Worm (Caenorhabditis elegans): ENCODE measurements around the gene cki-2.

Gene cki-2

ce11 chrII:7806872-7807271, 9.4 kb upstream of the cki-2 start (continued):
- peak in 2 of 6 experiments; percentile 23 to 28 for TF ChIP-seq elt-3 (tag; optimal IDR thresholded peaks at IDR 0.05)
- TF ChIP-seq pag-3 (tag; optimal IDR thresholded peaks at IDR 0.05; ENCODE audit: borderline replicate concordance, insufficient read depth): peak; percentile 28
- no peak for TF ChIP-seq mab-9 (GFP tag; IDR thresholded peaks at IDR 0.05)
- TF ChIP-seq snu-23 (GFP tag; optimal IDR thresholded peaks at IDR 0.05): peak; percentile 52
- peak; percentile 57 to 65 for TF ChIP-seq efl-1 (optimal IDR thresholded peaks at IDR 0.05)
- peak; percentile 75 to 97 for TF ChIP-seq efl-1 (GFP tag; optimal IDR thresholded peaks at IDR 0.05 in 1 of 2)
- TF ChIP-seq ceh-90 (tag; optimal IDR thresholded peaks at IDR 0.05): no peak
- peak; percentile 77 for TF ChIP-seq lin-14 (GFP tag; optimal IDR thresholded peaks at IDR 0.05)

ce11 chrII:7808153-7808552, 8.1 kb upstream of the cki-2 start:
- TF ChIP-seq ceh-90 (tag; optimal IDR thresholded peaks at IDR 0.05): no peak
- peak; percentile 24 for TF ChIP-seq nhr-20 (tag; optimal IDR thresholded peaks at IDR 0.05)
- TF ChIP-seq jun-1 (tag; optimal IDR thresholded peaks at IDR 0.05): no peak
- no peak for TF ChIP-seq elt-2 (tag; optimal IDR thresholded peaks at IDR 0.05)
- no peak for TF ChIP-seq fkh-8 (tag; optimal IDR thresholded peaks at IDR 0.05)
- peak; percentile 77 for TF ChIP-seq nhr-85 (tag)
- TF ChIP-seq lin-14 (GFP tag; optimal IDR thresholded peaks at IDR 0.05): peak; percentile 8
- TF ChIP-seq grh-1 (GFP tag; IDR thresholded peaks at IDR 0.05): peak; percentile 67
- no peak for TF ChIP-seq ces-1 (GFP tag; optimal IDR thresholded peaks at IDR 0.05)
- TF ChIP-seq blmp-1 (tag; optimal IDR thresholded peaks at IDR 0.05): peak; percentile 71
- no peak for TF ChIP-seq pqm-1 (tag; optimal IDR thresholded peaks at IDR 0.05)
- peak; percentile 18 for TF ChIP-seq rnt-1 (tag; optimal IDR thresholded peaks at IDR 0.05)
- TF ChIP-seq ceh-82 (tag; optimal IDR thresholded peaks at IDR 0.05): no peak
- no peak for TF ChIP-seq lin-13 (GFP tag; optimal IDR thresholded peaks at IDR 0.05)
- peak; percentile 28 for TF ChIP-seq snu-23 (GFP tag; optimal IDR thresholded peaks at IDR 0.05)
- TF ChIP-seq nhr-19 (GFP tag; conservative IDR thresholded peaks at IDR 0.05): no peak
- TF ChIP-seq isw-1 (GFP tag; IDR thresholded peaks at IDR 0.05): no peak
- TF ChIP-seq mef-2 (tag; optimal IDR thresholded peaks at IDR 0.05): no peak
- TF ChIP-seq efl-3 (GFP tag; optimal IDR thresholded peaks at IDR 0.05): no peak
- no peak for TF ChIP-seq ceh-88 (GFP tag; IDR thresholded peaks at IDR 0.05)
- no peak for TF ChIP-seq efl-1 (optimal IDR thresholded peaks at IDR 0.05)
- peak in 1 of 2 experiments; percentile 91 for TF ChIP-seq efl-1 (GFP tag; optimal IDR thresholded peaks at IDR 0.05 in 1 of 2)
- TF ChIP-seq snpc-4 (tag; optimal IDR thresholded peaks at IDR 0.05): no peak
- no peak for TF ChIP-seq ets-5 (GFP tag; IDR thresholded peaks at IDR 0.05)
- TF ChIP-seq tlp-1 (tag; optimal IDR thresholded peaks at IDR 0.05): no peak
- TF ChIP-seq nhr-71 (tag; optimal IDR thresholded peaks at IDR 0.05): peak; percentile 23
- peak; percentile 12 for TF ChIP-seq irx-1 (tag; optimal IDR thresholded peaks at IDR 0.05)
- TF ChIP-seq elt-3 (tag; optimal IDR thresholded peaks at IDR 0.05): peak in 1 of 6 experiments; percentile 24

ce11 chrII:7808950-7809349, 7.3 kb upstream of the cki-2 start:
- TF ChIP-seq irx-1 (tag; optimal IDR thresholded peaks at IDR 0.05) (peak; percentile 13), elt-2 (tag; optimal IDR thresholded peaks at IDR 0.05) (peak; percentile 94), elt-3 (tag; optimal IDR thresholded peaks at IDR 0.05) (peak in 1 of 6 experiments; percentile 4), nhr-90 (tag; optimal IDR thresholded peaks at IDR 0.05; ENCODE audit: poor library complexity) (peak; percentile 55), lin-35 (GFP tag; optimal IDR thresholded peaks at IDR 0.05) (peak in 1 of 2 experiments; percentile 61), pqm-1 (tag; optimal IDR thresholded peaks at IDR 0.05) (peak; percentile 38), ama-1 (optimal IDR thresholded peaks at IDR 0.05) (no peak), tlp-1 (tag; optimal IDR thresholded peaks at IDR 0.05) (peak; percentile 25), nhr-19 (GFP tag; conservative IDR thresholded peaks at IDR 0.05) (peak; percentile 58), blmp-1 (tag; optimal IDR thresholded peaks at IDR 0.05) (peak; percentile 57), lsy-2 (tag; optimal IDR thresholded peaks at IDR 0.05) (peak; percentile 17 to 20), nhr-71 (tag; optimal IDR thresholded peaks at IDR 0.05) (peak; percentile 70), nhr-12 (tag; optimal IDR thresholded peaks at IDR 0.05) (no peak), tbx-2 (tag; optimal IDR thresholded peaks at IDR 0.05) (peak; percentile 7), nhr-85 (tag) (peak; percentile 86), rnt-1 (tag; optimal IDR thresholded peaks at IDR 0.05) (peak; percentile 66), nhr-47 (tag; optimal IDR thresholded peaks at IDR 0.05) (peak; percentile 36), egl-27 (tag; optimal IDR thresholded peaks at IDR 0.05) (no peak), zip-4 (GFP tag; optimal IDR thresholded peaks at IDR 0.05) (no peak), ets-5 (GFP tag; IDR thresholded peaks at IDR 0.05) (no peak), lir-3 (tag; optimal IDR thresholded peaks at IDR 0.05; ENCODE audit: poor library complexity) (no peak), lin-13 (GFP tag; optimal IDR thresholded peaks at IDR 0.05) (no peak), efl-1 (optimal IDR thresholded peaks at IDR 0.05) (peak in 1 of 2 experiments; percentile 13), efl-1 (GFP tag; optimal IDR thresholded peaks at IDR 0.05 in 1 of 2) (peak in 1 of 2 experiments; percentile 94), sup-37 (GFP tag; optimal IDR thresholded peaks at IDR 0.05) (no peak), snu-23 (GFP tag; optimal IDR thresholded peaks at IDR 0.05) (peak; percentile 45), nhr-11 (tag; optimal IDR thresholded peaks at IDR 0.05) (no peak), swsn-7 (tag; optimal IDR thresholded peaks at IDR 0.05) (peak; percentile 40), mdl-1 (tag; optimal IDR thresholded peaks at IDR 0.05) (peak in 1 of 2 experiments; percentile 39), grh-1 (GFP tag; IDR thresholded peaks at IDR 0.05) (0 out of 2 replicates have a peak, but pooled peaks have one; percentile 6), lin-14 (GFP tag; optimal IDR thresholded peaks at IDR 0.05) (peak; percentile 78), nhr-20 (tag; optimal IDR thresholded peaks at IDR 0.05) (peak; percentile 52), efl-3 (GFP tag; optimal IDR thresholded peaks at IDR 0.05) (no peak)

All from whole organism, L1 larva.